Fruit fly (Drosophila melanogaster) whole organism, embryonic: ENCODE results near the gene Gld2.

Source experiments
- ATbp ChIP-seq: fragments of 200-800 bp; sonication (Bioruptor generic); optimal IDR thresholded peaks from 2 replicates; lab custom pipeline; 2017; ENCODE audit warnings: missing biosample characterization, mild to moderate bottlenecking, missing genetic modification characterization, missing genetic modification reagents
- Abd-B ChIP-seq: fragments of 200-800 bp; sonication (Bioruptor generic); optimal IDR thresholded peaks from 2 replicates; lab custom pipeline; 2018; ENCODE audit warnings: missing biosample characterization, mild to moderate bottlenecking, missing genetic modification characterization, moderate library complexity
- BtbVII ChIP-seq: fragments of 200-800 bp; sonication (Bioruptor generic); optimal IDR thresholded peaks from 3 replicates; lab custom pipeline; 2017; ENCODE audit warnings: missing biosample characterization, mild to moderate bottlenecking, missing genetic modification characterization
- CG10565 ChIP-seq: fragments of 200-800 bp; sonication (Bioruptor generic); optimal IDR thresholded peaks from 3 replicates; lab custom pipeline; 2016; ENCODE audit warnings: missing biosample characterization, mild to moderate bottlenecking, missing genetic modification characterization
- CG14860 ChIP-seq: fragments of 200-800 bp; sonication (Bioruptor generic); IDR thresholded peaks from 3 replicates; pipeline ENCODE4 v1.3.6; 2022; ENCODE audit warnings: missing biosample characterization, missing genetic modification characterization; ENCODE audit not compliant: partially characterized antibody
- CG1832 ChIP-seq: fragments of 200-800 bp; sonication (Bioruptor generic); optimal IDR thresholded peaks from 2 replicates; lab custom pipeline; 2017; ENCODE audit warnings: missing biosample characterization, mild to moderate bottlenecking, missing genetic modification characterization, inconsistent platforms
- CG2875 ChIP-seq: fragments of 200-800 bp; sonication (Bioruptor generic); optimal IDR thresholded peaks from 2 replicates; lab custom pipeline; 2017; ENCODE audit warnings: missing biosample characterization, mild to moderate bottlenecking, missing genetic modification characterization, missing genetic modification reagents
- CG32772 ChIP-seq: fragments of 200-800 bp; sonication (Bioruptor generic); IDR thresholded peaks from 2 replicates; pipeline ENCODE4 v1.3.6; 2022; ENCODE audit warnings: missing biosample characterization, missing genetic modification characterization
- CG33557 ChIP-seq: fragments of 200-800 bp; sonication (Bioruptor generic); optimal IDR thresholded peaks from 2 replicates; lab custom pipeline; 2019; ENCODE audit warnings: missing biosample characterization, mild to moderate bottlenecking, missing genetic modification characterization, moderate library complexity
- CG6654 ChIP-seq: fragments of 200-800 bp; sonication (Bioruptor generic); optimal IDR thresholded peaks from 2 replicates; lab custom pipeline; 2017; ENCODE audit warnings: missing biosample characterization, mild to moderate bottlenecking, missing genetic modification characterization
- CG7357 ChIP-seq: fragments of 200-800 bp; sonication (Bioruptor generic); IDR thresholded peaks from 3 replicates; pipeline ENCODE4 v1.3.6; 2022; ENCODE audit warnings: missing biosample characterization, missing genetic modification characterization
- CG9727 ChIP-seq: fragments of 200-800 bp; sonication (Bioruptor generic); optimal IDR thresholded peaks from 3 replicates; lab custom pipeline; 2017; ENCODE audit warnings: missing biosample characterization, mild to moderate bottlenecking, missing genetic modification characterization
- Camta ChIP-seq: fragments of 200-800 bp; sonication (Bioruptor generic); optimal IDR thresholded peaks from 2 replicates; lab custom pipeline; 2016; ENCODE audit warnings: missing biosample characterization, missing genetic modification characterization
- D ChIP-seq, 2 experiments: fragments of 200-800 bp in 1 of 2; fragments of >200 bp in 1 of 2; sonication (Bioruptor generic) in 1 of 2; optimal IDR thresholded peaks; 2 replicates in 1 of 2; 3 replicates in 1 of 2; lab custom pipeline; 2017; ENCODE audit warnings: mild to moderate bottlenecking in 1 of 2, missing biosample characterization in 1 of 2, missing genetic modification characterization in 1 of 2, missing genetic modification reagents in 1 of 2
- D19B ChIP-seq: fragments of 200-800 bp; sonication (Bioruptor generic); optimal IDR thresholded peaks from 2 replicates; lab custom pipeline; 2017; ENCODE audit warnings: missing biosample characterization, mild to moderate bottlenecking, missing genetic modification characterization
- Doc2 ChIP-seq: fragments of 200-800 bp; sonication (Bioruptor generic); IDR thresholded peaks from 2 replicates; pipeline ENCODE4 v1.3.6; 2022; ENCODE audit warnings: missing biosample characterization, missing genetic modification characterization
- Eip74EF ChIP-seq, 2 experiments: fragments of 200-800 bp in 1 of 2; fragments of >200 bp in 1 of 2; sonication (Bioruptor generic) in 1 of 2; optimal IDR thresholded peaks; 2 replicates each; lab custom pipeline; 2017 to 2019; ENCODE audit warnings: missing biosample characterization in 2 of 2, missing genetic modification characterization in 2 of 2, mild to moderate bottlenecking in 1 of 2, moderate library complexity in 1 of 2
- Gug ChIP-seq: fragments of 200-800 bp; sonication (Bioruptor generic); IDR thresholded peaks from 4 replicates; pipeline ENCODE4 v1.3.6; 2022; ENCODE audit warnings: missing biosample characterization, missing genetic modification characterization
- Med ChIP-seq: fragments of 200-800 bp; sonication (Bioruptor generic); peaks from one replicate; lab custom pipeline; 2016; ENCODE audit warnings: missing biosample characterization, missing genetic modification characterization, mild to moderate bottlenecking, inconsistent platforms, moderate library complexity
- Mrtf ChIP-seq: fragments of 200-800 bp; sonication (Bioruptor generic); IDR thresholded peaks from 3 replicates; pipeline ENCODE4 v1.3.6; 2022; ENCODE audit warnings: missing biosample characterization, missing genetic modification characterization
- Nf-YB ChIP-seq: fragments of 200-800 bp; sonication (Bioruptor generic); optimal IDR thresholded peaks from 3 replicates; lab custom pipeline; 2019; ENCODE audit warnings: missing biosample characterization, mild to moderate bottlenecking, missing genetic modification characterization, moderate library complexity
- Poxn ChIP-seq: fragments of 200-800 bp; sonication (Bioruptor generic); IDR thresholded peaks from 2 replicates; pipeline ENCODE4 v1.3.6; 2022; ENCODE audit warnings: missing biosample characterization, missing genetic modification characterization
- Spps ChIP-seq: fragments of 200-800 bp; sonication (Bioruptor generic); optimal IDR thresholded peaks from 2 replicates; lab custom pipeline; 2018; ENCODE audit warnings: missing biosample characterization, mild to moderate bottlenecking, missing genetic modification characterization
- ase ChIP-seq: fragments of 200-800 bp; sonication (Bioruptor generic); IDR thresholded peaks from 3 replicates; pipeline ENCODE4 v1.3.6; 2022; ENCODE audit warnings: missing biosample characterization, missing genetic modification characterization
- br ChIP-seq: fragments of >200 bp; optimal IDR thresholded peaks from 2 replicates; lab custom pipeline; 2017
- cato ChIP-seq: fragments of 200-800 bp; sonication (Bioruptor generic); optimal IDR thresholded peaks from 2 replicates; lab custom pipeline; 2016; ENCODE audit warnings: missing biosample characterization, missing genetic modification characterization, borderline replicate concordance
- cg ChIP-seq: fragments of 200-800 bp; sonication (Bioruptor generic); optimal IDR thresholded peaks from 3 replicates; lab custom pipeline; 2019; ENCODE audit warnings: missing biosample characterization, mild to moderate bottlenecking, missing genetic modification characterization, moderate library complexity
- chinmo ChIP-seq: fragments of 200-800 bp; sonication (Bioruptor generic); IDR thresholded peaks from 4 replicates; pipeline ENCODE4 v1.3.6; 2022; ENCODE audit warnings: missing biosample characterization, missing genetic modification characterization; ENCODE audit not compliant: partially characterized antibody
- crol ChIP-seq: fragments of 200-800 bp; sonication (Bioruptor generic); IDR thresholded peaks from 2 replicates; pipeline ENCODE4 v1.3.6; 2022; ENCODE audit warnings: missing biosample characterization, missing genetic modification characterization
- fd64A ChIP-seq: fragments of 200-800 bp; sonication (Bioruptor generic); optimal IDR thresholded peaks from 3 replicates; lab custom pipeline; 2018; ENCODE audit warnings: missing biosample characterization, mild to moderate bottlenecking, missing genetic modification characterization
- fru ChIP-seq: fragments of >200 bp; optimal IDR thresholded peaks from 2 replicates; lab custom pipeline; 2017
- gcm ChIP-seq: fragments of 200-800 bp; sonication (Bioruptor generic); optimal IDR thresholded peaks from 2 replicates; lab custom pipeline; 2019; ENCODE audit warnings: missing biosample characterization, mild to moderate bottlenecking, missing genetic modification characterization, moderate library complexity
- grn ChIP-seq: fragments of 200-800 bp; sonication (Bioruptor generic); optimal IDR thresholded peaks from 3 replicates; lab custom pipeline; 2017; ENCODE audit warnings: missing biosample characterization, missing genetic modification characterization
- gro ChIP-seq: fragments of 200-800 bp; sonication (Bioruptor generic); optimal IDR thresholded peaks from 2 replicates; lab custom pipeline; 2016; ENCODE audit warnings: missing biosample characterization, missing genetic modification characterization
- jumu ChIP-seq: fragments of 200-800 bp; sonication (Bioruptor generic); optimal IDR thresholded peaks from 3 replicates; lab custom pipeline; 2016; ENCODE audit warnings: missing biosample characterization, missing genetic modification characterization
- kni ChIP-seq: fragments of 200-800 bp; sonication (Bioruptor generic); optimal IDR thresholded peaks from 3 replicates; lab custom pipeline; 2017; ENCODE audit warnings: mild to moderate bottlenecking, missing biosample characterization, missing genetic modification reagents, missing genetic modification characterization
- lab ChIP-seq: fragments of 200-800 bp; sonication (Bioruptor generic); optimal IDR thresholded peaks from 3 replicates; lab custom pipeline; 2017; ENCODE audit warnings: missing biosample characterization, missing genetic modification characterization, mild to moderate bottlenecking, moderate library complexity, missing genetic modification reagents
- lov ChIP-seq, 2 experiments: fragments of 200-800 bp in 1 of 2; fragments of >200 bp in 1 of 2; sonication (Bioruptor generic) in 1 of 2; IDR thresholded peaks in 1 of 2; optimal IDR thresholded peaks in 1 of 2; 2 replicates in 1 of 2; 3 replicates in 1 of 2; pipeline versions ENCODE4 v1.3.6 to Lab custom; 2017 to 2022; ENCODE audit warnings: missing biosample characterization in 1 of 2, missing genetic modification characterization in 1 of 2
- nerfin-2 ChIP-seq: fragments of 200-800 bp; sonication (Bioruptor generic); IDR thresholded peaks from 2 replicates; pipeline ENCODE4 v1.3.6; 2022; ENCODE audit warnings: missing biosample characterization, missing genetic modification characterization; ENCODE audit not compliant: partially characterized antibody
- oc ChIP-seq: fragments of 200-800 bp; sonication (Bioruptor generic); optimal IDR thresholded peaks from 2 replicates; lab custom pipeline; 2018; ENCODE audit warnings: missing biosample characterization, mild to moderate bottlenecking, missing genetic modification characterization, moderate library complexity
- psq ChIP-seq: fragments of 200-800 bp; sonication (Bioruptor generic); optimal IDR thresholded peaks from 2 replicates; lab custom pipeline; 2017; ENCODE audit warnings: missing biosample characterization, missing genetic modification characterization
- ranshi ChIP-seq: fragments of 200-800 bp; sonication (Bioruptor generic); IDR thresholded peaks from 2 replicates; pipeline ENCODE4 v1.3.6; 2022; ENCODE audit warnings: missing biosample characterization, missing genetic modification characterization
- run ChIP-seq: fragments of 200-800 bp; sonication (Bioruptor generic); optimal IDR thresholded peaks from 3 replicates; lab custom pipeline; 2018; ENCODE audit warnings: missing biosample characterization, mild to moderate bottlenecking, missing genetic modification characterization
- salm ChIP-seq: fragments of 200-800 bp; sonication (Bioruptor generic); optimal IDR thresholded peaks from 2 replicates; lab custom pipeline; 2018; ENCODE audit warnings: missing biosample characterization, mild to moderate bottlenecking, missing genetic modification characterization
- sens-2 ChIP-seq: fragments of 200-800 bp; sonication (Bioruptor generic); IDR thresholded peaks from 2 replicates; pipeline ENCODE4 v1.3.6; 2022; ENCODE audit warnings: missing biosample characterization, missing genetic modification characterization
- sisA ChIP-seq: fragments of 200-800 bp; sonication (Bioruptor generic); IDR thresholded peaks from 2 replicates; pipeline ENCODE4 v1.3.6; 2022; ENCODE audit warnings: missing biosample characterization, missing genetic modification characterization
- twi ChIP-seq: fragments of 200-800 bp; optimal IDR thresholded peaks from 2 replicates; lab custom pipeline; 2019; ENCODE audit warnings: missing biosample characterization, mild to moderate bottlenecking, missing genetic modification characterization, moderate library complexity
- usp ChIP-seq: fragments of >200 bp; optimal IDR thresholded peaks from 2 replicates; lab custom pipeline; 2017; ENCODE audit warnings: missing biosample characterization, missing genetic modification characterization
- vvl ChIP-seq: fragments of 200-800 bp; sonication (Bioruptor generic); IDR thresholded peaks from 2 replicates; pipeline ENCODE4 v1.3.6; 2022; ENCODE audit warnings: missing biosample characterization, missing genetic modification characterization

Gene Gld2

DNA sequence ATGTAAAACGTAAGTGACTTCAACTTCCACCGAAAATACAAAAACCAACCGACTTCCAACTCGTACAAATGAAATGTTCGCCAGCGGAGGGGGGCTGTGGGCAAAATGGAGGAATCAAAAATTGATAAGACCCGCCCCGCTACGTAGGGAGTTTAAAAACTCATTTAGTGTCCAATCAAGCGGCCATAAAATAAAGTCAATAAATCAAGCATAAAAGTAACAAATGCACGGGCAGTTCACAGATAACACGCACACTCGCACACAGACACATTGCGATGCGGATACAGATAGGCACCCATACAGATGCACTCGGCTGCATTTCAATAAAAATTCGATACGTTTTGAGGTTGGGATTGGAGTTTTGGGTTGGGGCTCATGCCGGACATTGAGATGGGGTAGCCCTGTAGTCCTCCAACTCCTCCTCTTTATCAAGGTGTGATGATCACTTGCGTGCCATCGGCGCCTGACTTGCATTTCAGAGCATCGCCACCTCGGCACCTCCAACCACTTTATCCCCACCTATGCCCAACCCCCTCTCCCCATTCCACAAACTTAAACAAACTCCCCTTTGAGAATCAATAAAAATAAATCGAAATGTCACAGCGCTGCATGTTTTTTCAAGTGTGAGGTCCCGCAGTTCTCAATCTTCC is 13.8 kb upstream of the Gld2 start:
- peak; percentile 93 for TF ChIP-seq grn (GFP tag; lab: Kevin White, UChicago)
- TF ChIP-seq lab (GFP tag; lab: Kevin White, UChicago): peak; percentile 9
- TF ChIP-seq fru: no peak
- no peak for TF ChIP-seq Doc2 (GFP tag; lab: Robert Waterston, UW)
- no peak for TF ChIP-seq Mrtf (GFP tag; lab: Robert Waterston, UW)
- TF ChIP-seq ATbp (GFP tag; lab: Kevin White, UChicago): peak; percentile 1
- no peak for TF ChIP-seq CG10565 (GFP tag; lab: Kevin White, UChicago)
- no peak for TF ChIP-seq Gug (GFP tag; lab: Robert Waterston, UW)
- TF ChIP-seq Eip74EF (GFP tag; optimal IDR thresholded peaks at IDR 0.05; lab: Kevin White, UChicago): no peak
- no peak for TF ChIP-seq CG6654 (GFP tag; lab: Kevin White, UChicago)
- TF ChIP-seq lov (optimal IDR thresholded peaks at IDR 0.05; lab: Kevin White, UChicago): no peak
- no peak for TF ChIP-seq lov (GFP tag; IDR thresholded peaks at IDR 0.05; lab: Robert Waterston, UW)
- TF ChIP-seq Camta (GFP tag; lab: Kevin White, UChicago): no peak
- peak; percentile 20 for TF ChIP-seq run (tag; lab: Kevin White, UChicago)
- TF ChIP-seq Spps (tag; lab: Kevin White, UChicago): no peak
- peak; percentile 22 for TF ChIP-seq fd64A (GFP tag; lab: Kevin White, UChicago)
- TF ChIP-seq usp (GFP tag; lab: Kevin White, UChicago): no peak
- 0 out of 2 replicates have a peak, but pooled peaks have one; percentile 46 for TF ChIP-seq vvl (GFP tag; lab: Robert Waterston, UW)
- TF ChIP-seq chinmo: 0 out of 4 replicates have a peak, but pooled peaks have one; percentile 10
- TF ChIP-seq crol: peak; percentile 82
- TF ChIP-seq CG7357: no peak
- TF ChIP-seq gcm: peak; percentile 39
- no peak for TF ChIP-seq CG33557
- TF ChIP-seq Abd-B (GFP tag; lab: Kevin White, UChicago): peak; percentile 54
- TF ChIP-seq CG14860 (GFP tag; lab: Robert Waterston, UW): no peak
- no peak for TF ChIP-seq CG9727 (GFP tag; lab: Kevin White, UChicago)
- TF ChIP-seq Nf-YB: peak; percentile 2
- TF ChIP-seq jumu (GFP tag; lab: Kevin White, UChicago): no peak
- TF ChIP-seq Med (GFP tag; lab: Kevin White, UChicago): peak; percentile 8
- no peak for TF ChIP-seq cato (GFP tag; lab: Kevin White, UChicago)
- peak; percentile 79 for TF ChIP-seq cg
- TF ChIP-seq Poxn (GFP tag; lab: Robert Waterston, UW): no peak
- peak; percentile 93 for TF ChIP-seq kni (GFP tag; lab: Kevin White, UChicago)
- no peak for TF ChIP-seq br
- no peak for TF ChIP-seq psq (GFP tag; lab: Kevin White, UChicago)
- no peak for TF ChIP-seq BtbVII (GFP tag; lab: Kevin White, UChicago)
- TF ChIP-seq oc (tag; lab: Kevin White, UChicago): peak; percentile 18
- TF ChIP-seq CG1832 (GFP tag; lab: Kevin White, UChicago): no peak
- TF ChIP-seq gro (GFP tag; lab: Kevin White, UChicago): no peak
- TF ChIP-seq twi: peak; percentile 4
- TF ChIP-seq sens-2 (GFP tag; lab: Robert Waterston, UW): peak; percentile 54; the same call in 1 of the 2 replicates
- no peak for TF ChIP-seq ranshi (GFP tag; lab: Robert Waterston, UW)
- TF ChIP-seq CG32772: 0 out of 2 replicates have a peak, but pooled peaks have one; percentile 6
- TF ChIP-seq D (optimal IDR thresholded peaks at IDR 0.05; lab: Kevin White, UChicago): no peak
- no peak for TF ChIP-seq D (GFP tag; optimal IDR thresholded peaks at IDR 0.05; lab: Kevin White, UChicago)
- no peak for TF ChIP-seq ase
- TF ChIP-seq salm: peak; percentile 62
- peak; percentile 12 for TF ChIP-seq CG2875 (GFP tag; lab: Kevin White, UChicago)
- TF ChIP-seq sisA (GFP tag; lab: Robert Waterston, UW): no peak
- no peak for TF ChIP-seq D19B (GFP tag; lab: Kevin White, UChicago)
- no peak for TF ChIP-seq nerfin-2
